Worm (Caenorhabditis elegans) whole organism, midembryonic: ENCODE data around the gene his-18.
A peak's percentile ranks its signal among the peaks of the same experiment; 100 is the strongest.

Experiments used
- T22C8.4 ChIP-seq: fragments of 200-800 bp; sonication (Bioruptor generic); IDR thresholded peaks from 2 replicates; pipeline ENCODE4 v1.3.6; 2022; ENCODE audit warnings: missing genetic modification characterization, missing compliant biosample characterization
- cog-1 ChIP-seq: sonication (generic microtip); optimal IDR thresholded peaks from 2 replicates; lab custom pipeline; 2016; ENCODE audit warnings: missing genetic modification characterization, missing compliant biosample characterization
- flt-1 ChIP-seq: fragments of 200-800 bp; sonication (Bioruptor generic); IDR thresholded peaks from 2 replicates; pipeline ENCODE4 v1.3.6; 2022; ENCODE audit warnings: missing genetic modification characterization, missing compliant biosample characterization
- klf-2 ChIP-seq: fragments of 200-800 bp; sonication (Bioruptor generic); conservative IDR thresholded peaks from 2 replicates; pipeline ENCODE4 v1.3.6; 2022; ENCODE audit warnings: missing genetic modification reagents, missing genetic modification characterization, missing compliant biosample characterization
- med-1 ChIP-seq: sonication (generic microtip); optimal IDR thresholded peaks from 2 replicates; lab custom pipeline; 2017; ENCODE audit warnings: missing genetic modification characterization, mild to moderate bottlenecking, missing compliant biosample characterization, antibody characterized with exemption, missing genetic modification reagents; ENCODE audit not compliant: insufficient read depth
- ref-1 ChIP-seq: fragments of 200-800 bp; sonication (Bioruptor generic); conservative IDR thresholded peaks from 2 replicates; pipeline ENCODE4 v1.3.6; 2022; ENCODE audit warnings: missing genetic modification reagents, missing genetic modification characterization, missing compliant biosample characterization
- tab-1 ChIP-seq: fragments of 200-800 bp; sonication (Bioruptor generic); IDR thresholded peaks from 2 replicates; pipeline ENCODE4 v1.3.6; 2022; ENCODE audit warnings: missing genetic modification characterization, missing compliant biosample characterization
- ztf-23 ChIP-seq: fragments of 200-800 bp; sonication (Bioruptor generic); IDR thresholded peaks from 2 replicates; pipeline ENCODE4 v1.3.6; 2022; ENCODE audit warnings: missing genetic modification reagents, missing genetic modification characterization, missing compliant biosample characterization
- ztf-29 ChIP-seq: fragments of 200-800 bp; sonication (Bioruptor generic); IDR thresholded peaks from 2 replicates; pipeline ENCODE4 v1.3.6; 2022; ENCODE audit warnings: missing genetic modification reagents, missing genetic modification characterization, missing compliant biosample characterization

his-18 gene

DNA sequence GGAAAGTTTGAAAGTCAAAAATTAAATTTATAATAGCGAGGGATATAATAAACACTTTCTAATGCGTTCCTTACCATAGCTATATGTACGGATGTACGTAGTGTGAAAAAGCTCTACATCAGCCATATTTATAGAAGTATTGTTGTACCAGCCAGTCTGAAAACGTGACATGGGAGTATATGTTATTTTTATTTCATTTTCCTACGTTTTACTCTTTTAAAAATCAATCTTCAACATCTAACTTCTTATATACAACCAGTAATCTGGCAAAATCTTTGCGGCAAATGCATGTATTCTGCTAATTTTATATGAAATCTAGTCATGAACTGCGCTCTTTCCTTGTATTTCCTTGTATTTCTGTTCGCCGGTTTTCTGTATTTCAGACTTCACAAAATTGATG, 34.3 kb downstream of the his-18 start, which contains the start of gene H14N18.2:
Gene H14N18.2, plus strand, starts transcription at position 301 of the 400 bp plus-strand sequence.
- no peak for TF ChIP-seq med-1 (GFP tag; lab: Kevin White, UChicago)
- TF ChIP-seq ztf-23 (GFP tag; lab: Robert Waterston, UW): no peak
- TF ChIP-seq klf-2 (GFP tag; lab: Robert Waterston, UW): no peak
- no peak for TF ChIP-seq ref-1
- TF ChIP-seq cog-1 (tag; lab: Kevin White, UChicago): no peak
- TF ChIP-seq T22C8.4 (GFP tag; lab: Robert Waterston, UW): no peak
- no peak for TF ChIP-seq tab-1
- no peak for TF ChIP-seq flt-1 (GFP tag; lab: Robert Waterston, UW)
- no peak for TF ChIP-seq ztf-29 (GFP tag; lab: Robert Waterston, UW)

DNA sequence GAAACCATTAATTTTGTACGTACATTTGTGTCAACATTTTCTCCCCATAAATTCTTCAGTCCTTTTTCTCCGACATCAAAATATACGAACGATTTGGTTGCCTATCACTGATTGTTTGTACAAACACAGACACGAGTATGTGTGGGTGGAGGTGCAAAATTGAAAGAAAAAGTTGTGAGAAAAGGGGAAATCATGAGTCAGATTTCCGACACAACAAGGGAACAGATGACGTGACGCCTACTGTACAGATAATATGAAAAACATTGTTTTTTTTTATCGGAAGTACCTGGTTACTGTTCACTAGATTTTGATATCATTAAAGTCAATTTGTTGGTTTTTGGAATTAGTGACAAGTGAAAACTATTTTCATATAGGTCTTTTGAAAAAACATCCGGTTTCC, 36.2 kb downstream of the his-18 start:
- TF ChIP-seq ztf-23 (GFP tag; lab: Robert Waterston, UW) (no peak), ztf-29 (GFP tag; lab: Robert Waterston, UW) (no peak), ref-1 (no peak), cog-1 (tag; lab: Kevin White, UChicago) (no peak), flt-1 (GFP tag; lab: Robert Waterston, UW) (no peak), med-1 (GFP tag; lab: Kevin White, UChicago) (no peak), T22C8.4 (GFP tag; lab: Robert Waterston, UW) (no peak), tab-1 (no peak), klf-2 (GFP tag; lab: Robert Waterston, UW) (no peak)

DNA sequence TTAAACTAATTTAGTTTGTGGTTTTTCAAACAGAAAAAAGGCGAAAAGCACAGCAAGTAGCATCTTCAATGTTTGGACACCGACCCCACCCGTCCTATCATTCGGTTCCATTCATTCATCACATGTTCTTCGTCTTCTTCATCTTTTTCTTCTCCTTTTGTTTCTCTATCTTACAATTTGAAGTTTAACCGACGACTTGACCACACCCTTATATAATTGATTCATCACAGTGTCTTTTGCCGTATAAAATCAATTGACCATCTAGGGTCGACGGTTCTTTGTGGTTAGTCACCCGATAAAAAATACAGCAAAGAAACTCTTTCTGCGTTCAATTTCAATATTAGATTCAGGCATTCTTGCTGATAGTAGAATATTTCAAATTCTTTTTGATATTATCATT, 37.1 kb downstream of the his-18 start:
- TF ChIP-seq tab-1 (no peak), ztf-23 (GFP tag; lab: Robert Waterston, UW) (no peak), ref-1 (no peak), flt-1 (GFP tag; lab: Robert Waterston, UW) (no peak), T22C8.4 (GFP tag; lab: Robert Waterston, UW) (no peak), klf-2 (GFP tag; lab: Robert Waterston, UW) (no peak), ztf-29 (GFP tag; lab: Robert Waterston, UW) (no peak), med-1 (GFP tag; lab: Kevin White, UChicago) (no peak), cog-1 (tag; lab: Kevin White, UChicago) (no peak)

DNA sequence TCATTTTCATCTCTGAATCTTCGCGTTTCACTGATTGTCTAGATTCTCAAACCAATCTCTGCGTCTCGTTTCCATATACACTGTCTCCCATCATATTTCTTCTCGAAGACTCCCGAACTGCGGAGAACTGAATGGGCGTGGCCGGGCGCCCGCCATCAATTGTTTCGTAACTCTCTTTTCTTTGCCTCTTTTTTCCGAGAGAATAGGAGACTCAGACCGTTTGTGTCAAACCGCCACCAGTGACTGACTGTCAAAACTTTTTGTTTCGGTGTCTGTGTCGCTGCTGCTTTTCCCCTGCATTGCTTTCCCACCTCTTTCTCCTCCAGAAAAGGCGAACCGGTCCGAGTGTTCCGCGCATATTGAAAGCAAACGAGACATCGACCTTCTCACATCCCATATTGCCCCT, 38.2 kb downstream of the his-18 start, which contains the start of gene unc-23:
Gene unc-23, plus strand, starts transcription at position 176 of the 406 bp plus-strand sequence.
- TF ChIP-seq med-1 (GFP tag; lab: Kevin White, UChicago): no peak
- no peak for TF ChIP-seq ztf-23 (GFP tag; lab: Robert Waterston, UW)
- TF ChIP-seq klf-2 (GFP tag; lab: Robert Waterston, UW): 0 out of 2 replicates have a peak, but pooled peaks have one; percentile 7

DNA sequence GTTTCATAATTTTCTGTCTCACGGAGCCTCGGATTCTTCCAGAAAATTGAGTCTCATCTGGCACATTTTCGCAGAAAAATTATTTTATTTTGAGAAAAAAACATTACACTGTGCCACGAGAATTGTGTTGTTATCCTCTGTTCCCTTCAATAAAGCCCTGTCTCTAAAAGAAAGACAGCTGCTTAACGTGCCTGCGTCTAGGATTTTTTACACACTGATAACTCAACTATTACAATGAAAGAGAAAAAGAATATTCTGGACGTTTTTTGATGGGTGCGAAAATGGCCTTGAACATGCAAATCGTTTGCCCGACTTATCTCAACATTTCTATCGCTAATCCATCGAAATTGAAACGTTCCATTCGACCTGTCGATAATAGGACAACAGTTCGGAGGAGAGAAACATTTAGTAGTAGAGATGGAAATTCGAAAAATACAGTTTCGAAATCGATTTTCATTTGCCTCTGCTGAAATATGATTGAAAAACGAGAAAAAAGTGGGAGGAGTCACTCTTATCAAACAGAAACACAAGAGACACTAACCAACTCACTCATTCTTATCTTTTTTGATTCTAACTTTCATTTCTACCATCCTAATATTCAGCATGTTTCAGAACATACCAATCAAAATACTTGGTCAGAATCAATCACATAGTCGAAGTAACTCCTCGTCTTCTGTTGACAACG, 38.9 kb downstream of the his-18 start:
- TF ChIP-seq cog-1 (tag; lab: Kevin White, UChicago): no peak
- TF ChIP-seq klf-2 (GFP tag; lab: Robert Waterston, UW): no peak

DNA sequence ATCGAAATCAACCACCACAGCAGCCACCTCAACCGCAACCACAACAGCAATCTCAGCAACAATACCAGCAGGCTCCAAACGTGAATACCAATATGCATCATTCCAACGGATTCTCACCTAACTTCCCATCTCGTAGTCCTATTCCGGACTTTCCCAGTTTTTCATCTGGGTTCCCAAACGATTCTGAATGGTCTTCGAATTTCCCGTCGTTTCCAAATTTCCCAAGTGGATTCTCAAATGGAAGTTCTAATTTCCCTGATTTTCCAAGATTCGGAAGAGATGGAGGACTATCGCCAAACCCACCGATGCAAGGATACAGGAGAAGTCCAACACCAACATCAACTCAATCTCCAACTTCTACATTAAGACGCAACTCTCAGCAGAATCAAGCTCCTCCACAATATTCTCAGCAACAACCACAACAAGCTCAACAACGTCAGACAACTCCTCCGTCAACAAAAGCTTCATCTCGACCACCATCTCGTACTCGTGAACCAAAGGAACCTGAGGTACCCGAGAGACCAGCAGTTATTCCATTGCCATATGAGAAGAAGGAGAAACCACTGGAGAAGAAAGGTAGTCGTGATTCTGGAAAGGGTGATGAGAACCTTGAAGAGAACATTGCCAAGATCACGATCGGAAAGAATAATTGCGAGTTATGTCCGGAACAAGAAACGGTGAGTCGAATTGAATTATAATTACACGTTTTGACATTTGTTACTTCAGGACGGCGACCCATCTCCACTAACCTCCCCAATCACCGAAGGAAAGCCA, 39.6 kb downstream of the his-18 start:
- TF ChIP-seq cog-1 (tag; lab: Kevin White, UChicago) (no peak), med-1 (GFP tag; lab: Kevin White, UChicago) (no peak), flt-1 (GFP tag; lab: Robert Waterston, UW) (no peak), ztf-29 (GFP tag; lab: Robert Waterston, UW) (no peak), klf-2 (GFP tag; lab: Robert Waterston, UW) (no peak), T22C8.4 (GFP tag; lab: Robert Waterston, UW) (no peak)

DNA sequence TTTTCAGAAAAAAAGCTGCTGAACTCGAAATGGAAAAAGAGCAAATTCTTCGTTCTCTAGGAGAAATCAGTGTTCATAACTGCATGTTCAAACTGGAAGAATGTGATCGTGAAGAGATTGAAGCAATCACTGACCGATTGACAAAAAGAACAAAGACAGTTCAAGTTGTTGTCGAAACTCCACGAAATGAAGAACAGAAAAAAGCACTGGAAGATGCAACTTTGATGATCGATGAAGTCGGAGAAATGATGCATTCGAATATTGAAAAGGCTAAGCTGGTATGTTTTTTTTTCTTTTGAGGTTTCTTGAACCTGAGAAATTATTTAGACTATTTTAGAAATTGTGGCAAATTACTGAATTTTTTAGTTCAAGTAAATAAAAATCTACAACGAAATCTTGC, 40.4 kb downstream of the his-18 start:
- no peak for TF ChIP-seq klf-2 (GFP tag; lab: Robert Waterston, UW)

DNA sequence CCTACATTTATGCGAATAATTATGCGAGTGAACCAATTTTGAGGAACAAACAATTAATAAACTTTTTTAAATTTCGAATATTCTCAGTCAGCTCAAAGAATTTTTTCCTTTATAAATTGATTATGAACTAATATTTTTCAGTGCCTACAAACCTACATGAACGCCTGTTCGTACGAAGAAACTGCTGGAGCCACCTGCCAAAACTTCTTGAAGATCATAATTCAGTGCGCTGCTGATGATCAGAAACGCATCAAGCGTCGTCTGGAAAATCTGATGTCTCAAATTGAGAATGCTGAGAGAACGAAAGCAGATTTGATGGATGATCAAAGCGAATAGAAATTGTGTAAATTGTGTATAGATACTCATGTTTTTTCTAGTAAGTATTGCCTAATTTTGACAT, 40.9 kb downstream of the his-18 start:
- TF ChIP-seq med-1 (GFP tag; lab: Kevin White, UChicago): no peak
- TF ChIP-seq tab-1: no peak
- TF ChIP-seq ztf-29 (GFP tag; lab: Robert Waterston, UW): no peak
- no peak for TF ChIP-seq flt-1 (GFP tag; lab: Robert Waterston, UW)
- no peak for TF ChIP-seq cog-1 (tag; lab: Kevin White, UChicago)
- TF ChIP-seq klf-2 (GFP tag; lab: Robert Waterston, UW): no peak
- no peak for TF ChIP-seq ref-1
- TF ChIP-seq T22C8.4 (GFP tag; lab: Robert Waterston, UW): no peak
- TF ChIP-seq ztf-23 (GFP tag; lab: Robert Waterston, UW): no peak

DNA sequence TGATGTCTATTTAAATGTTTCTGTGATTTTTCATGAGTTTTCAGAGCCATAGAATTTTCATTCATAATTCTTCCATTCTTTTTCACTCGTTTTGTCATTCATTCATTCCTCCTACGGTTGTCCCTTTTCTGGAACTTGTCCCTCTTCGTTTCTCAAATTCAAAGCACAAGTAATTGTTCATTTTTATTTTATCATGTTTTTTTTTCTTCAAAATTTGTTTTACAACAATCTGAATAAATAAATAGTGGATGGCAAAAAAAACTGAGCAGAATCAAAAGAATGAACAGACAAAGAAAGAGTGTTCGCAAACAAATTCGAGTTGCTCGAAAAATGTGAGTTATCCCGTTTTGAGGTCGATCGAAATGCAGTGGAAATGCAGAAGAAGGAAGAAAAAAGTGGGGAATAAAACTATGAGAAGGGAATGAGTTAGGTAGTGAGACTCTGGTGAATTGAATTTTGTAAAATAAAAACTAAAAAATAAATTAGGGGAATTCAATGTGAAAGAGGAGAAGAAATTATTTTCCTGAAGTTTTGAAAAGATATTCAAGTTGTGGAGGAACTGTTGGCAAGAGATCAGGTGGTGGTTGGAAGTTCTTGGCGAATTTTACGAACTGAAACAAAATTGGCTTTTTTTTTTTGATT, 41.5 kb downstream of the his-18 start:
- TF ChIP-seq med-1 (GFP tag; lab: Kevin White, UChicago) (no peak), ref-1 (no peak), T22C8.4 (GFP tag; lab: Robert Waterston, UW) (no peak), tab-1 (no peak), cog-1 (tag; lab: Kevin White, UChicago) (no peak), ztf-23 (GFP tag; lab: Robert Waterston, UW) (no peak), klf-2 (GFP tag; lab: Robert Waterston, UW) (no peak), flt-1 (GFP tag; lab: Robert Waterston, UW) (no peak), ztf-29 (GFP tag; lab: Robert Waterston, UW) (no peak)
